Fruit fly (Drosophila melanogaster): ENCODE results near the gene Or65b.

dm6 chr3L:6327308-6327707, 1.9 kb downstream of the Or65b start, which contains the start of gene Or65c:
- no peak for TF ChIP-seq psq (optimal IDR thresholded peaks at IDR 0.05)
- no peak for TF ChIP-seq Sin3A (optimal IDR thresholded peaks at IDR 0.05)
- TF ChIP-seq h (optimal IDR thresholded peaks at IDR 0.05): no peak

All from Kc167 (cell line).